Fruit fly (Drosophila melanogaster): Measurements from ENCODE around the gene wkd.
A peak's percentile ranks its signal among the peaks of the same experiment; 100 is the strongest.

The wkd gene

dm6 chr3R:11571408-11571807 is 10.0 kb upstream of the wkd start (continued):
- TF ChIP-seq MTF-1 (GFP tag; optimal IDR thresholded peaks at IDR 0.05; ENCODE audit: borderline replicate concordance) (no peak), Blimp-1 (GFP tag; optimal IDR thresholded peaks at IDR 0.05) (no peak), H15 (GFP tag; IDR thresholded peaks at IDR 0.05) (no peak), CG8281 (tag; optimal IDR thresholded peaks at IDR 0.05) (no peak), Dip2 (GFP tag; IDR thresholded peaks at IDR 0.05) (no peak), dysf (GFP tag; IDR thresholded peaks at IDR 0.05) (no peak)

DNA sequence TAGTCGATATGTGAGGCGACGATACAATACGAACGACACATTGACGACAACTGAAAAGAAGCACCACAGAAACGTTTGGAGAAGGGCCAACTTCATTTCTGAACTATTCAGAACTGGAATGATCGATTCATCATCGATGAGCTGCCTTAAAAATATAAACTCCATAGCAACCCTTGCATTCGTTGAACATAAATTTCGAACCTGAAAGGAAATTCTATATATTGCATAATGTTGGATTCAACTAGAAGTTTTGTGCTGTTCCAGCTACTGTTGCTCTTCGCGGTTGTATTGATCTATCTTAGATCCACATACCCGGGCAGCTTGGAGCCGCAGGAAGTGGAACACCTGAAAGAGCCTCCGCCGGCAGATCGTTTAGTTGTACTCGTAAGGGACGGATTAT is 2.7 kb upstream of the wkd start, which contains the start of the genes CG6790 and CG5342:
TSS of gene CG6790 (minus strand) at position 101 of the 400 bp plus-strand sequence.
TSS of gene CG5342 (plus strand) at position 182 of the 400 bp plus-strand sequence.
- TF ChIP-seq fu2 (GFP tag; optimal IDR thresholded peaks at IDR 0.05), result no peak
- TF ChIP-seq onecut (GFP tag; IDR thresholded peaks at IDR 0.05), result no peak
- no peak for TF ChIP-seq CG7745 (tag; optimal IDR thresholded peaks at IDR 0.05)
- TF ChIP-seq CG15269 (tag; optimal IDR thresholded peaks at IDR 0.05), result no peak
- no peak for TF ChIP-seq Meics (GFP tag; optimal IDR thresholded peaks at IDR 0.05)
- no peak for TF ChIP-seq CG7271 (tag; optimal IDR thresholded peaks at IDR 0.05)
- TF ChIP-seq Sin3A (optimal IDR thresholded peaks at IDR 0.05), result no peak
- no peak for TF ChIP-seq CG16813 (GFP tag; IDR thresholded peaks at IDR 0.05; ENCODE audit: partially characterized antibody)
- TF ChIP-seq CG4282 (GFP tag; optimal IDR thresholded peaks at IDR 0.05), result no peak
- TF ChIP-seq crp (GFP tag; optimal IDR thresholded peaks at IDR 0.05), result no peak
- TF ChIP-seq lmd (GFP tag; IDR thresholded peaks at IDR 0.05), result no peak
- TF ChIP-seq ac (GFP tag; optimal IDR thresholded peaks at IDR 0.05), result no peak
- no peak for TF ChIP-seq gt (GFP tag; IDR thresholded peaks at IDR 0.05)
- TF ChIP-seq tx (GFP tag; optimal IDR thresholded peaks at IDR 0.05), result no peak
- no peak for TF ChIP-seq H2.0 (GFP tag; IDR thresholded peaks at IDR 0.05)

dm6 chr3R:11582253-11582589 is 845 bp downstream of the wkd start:
- TF ChIP-seq sisA (GFP tag; IDR thresholded peaks at IDR 0.05) (peak; percentile 69), CG9876 (GFP tag; optimal IDR thresholded peaks at IDR 0.05) (no peak), eyg (GFP tag; optimal IDR thresholded peaks at IDR 0.05) (peak; percentile 49), CG7987 (GFP tag; optimal IDR thresholded peaks at IDR 0.05) (peak; percentile 25), Lhr (GFP tag; optimal IDR thresholded peaks at IDR 0.05) (no peak), CG10321 (GFP tag; IDR thresholded peaks at IDR 0.05) (no peak), E2f1 (GFP tag; IDR thresholded peaks at IDR 0.05) (peak; percentile 80), CG17568 (GFP tag; optimal IDR thresholded peaks at IDR 0.05) (no peak), tll (GFP tag; optimal IDR thresholded peaks at IDR 0.05) (no peak), btn (GFP tag; optimal IDR thresholded peaks at IDR 0.05) (peak; percentile 65), Ets97D (GFP tag; optimal IDR thresholded peaks at IDR 0.05) (peak; percentile 20), Gug (GFP tag; IDR thresholded peaks at IDR 0.05) (peak; percentile 57), unc-4 (GFP tag; IDR thresholded peaks at IDR 0.05; ENCODE audit: partially characterized antibody) (no peak), jumu (GFP tag; optimal IDR thresholded peaks at IDR 0.05) (peak; percentile 47), PHDP (tag; optimal IDR thresholded peaks at IDR 0.05) (peak; percentile 67), CG17186 (GFP tag; optimal IDR thresholded peaks at IDR 0.05) (no peak), Fer1 (GFP tag; optimal IDR thresholded peaks at IDR 0.05) (peak; percentile 45), ham (GFP tag; IDR thresholded peaks at IDR 0.05) (no peak), grn (GFP tag; optimal IDR thresholded peaks at IDR 0.05) (no peak), Sox102F (GFP tag; optimal IDR thresholded peaks at IDR 0.05) (peak; percentile 87), Meics (GFP tag; optimal IDR thresholded peaks at IDR 0.05) (no peak), CG15011 (GFP tag; optimal IDR thresholded peaks at IDR 0.05) (no peak), CG4328 (GFP tag; optimal IDR thresholded peaks at IDR 0.05) (no peak), CG17359 (tag; optimal IDR thresholded peaks at IDR 0.05) (peak; percentile 85), CG32532 (GFP tag; IDR thresholded peaks at IDR 0.05) (peak; percentile 62), zen (tag; optimal IDR thresholded peaks at IDR 0.05) (peak; percentile 5), pum (GFP tag; optimal IDR thresholded peaks at IDR 0.05) (peak; percentile 65), exex (tag; optimal IDR thresholded peaks at IDR 0.05) (no peak), CG7786 (GFP tag; optimal IDR thresholded peaks at IDR 0.05) (peak; percentile 44), zfh2 (GFP tag; optimal IDR thresholded peaks at IDR 0.05) (peak; percentile 11)

Measured in whole organism, embryonic.